Worm (Caenorhabditis elegans): ENCODE measurements around the gene K06A4.2.

Gene K06A4.2

ce11 chrV:9485508-9485907 lies 1.5 kb downstream of the K06A4.2 start:
- TF ChIP-seq fax-1 (tag; optimal IDR thresholded peaks at IDR 0.05): no peak
- no peak for TF ChIP-seq nfya-1 (tag; optimal IDR thresholded peaks at IDR 0.05)
- TF ChIP-seq elt-4 (tag; optimal IDR thresholded peaks at IDR 0.05): no peak
- no peak for TF ChIP-seq che-1 (tag; optimal IDR thresholded peaks at IDR 0.05)
- no peak for TF ChIP-seq ceh-45 (GFP tag; IDR thresholded peaks at IDR 0.05)
- no peak for TF ChIP-seq lin-11 (tag; optimal IDR thresholded peaks at IDR 0.05)
- TF ChIP-seq nhr-232 (tag; optimal IDR thresholded peaks at IDR 0.05): no peak
- TF ChIP-seq tbx-7 (tag; optimal IDR thresholded peaks at IDR 0.05): no peak
- no peak for TF ChIP-seq pat-9 (tag; optimal IDR thresholded peaks at IDR 0.05)
- TF ChIP-seq hlh-15 (tag; optimal IDR thresholded peaks at IDR 0.05): no peak
- no peak for TF ChIP-seq ceh-14 (tag; optimal IDR thresholded peaks at IDR 0.05)
- no peak for TF ChIP-seq C38D4.7 (GFP tag; optimal IDR thresholded peaks at IDR 0.05)
- TF ChIP-seq ceh-22 (tag; optimal IDR thresholded peaks at IDR 0.05): no peak
- TF ChIP-seq gmeb-2 (tag; optimal IDR thresholded peaks at IDR 0.05): no peak

ce11 chrV:9489411-9489810 lies 5.4 kb downstream of the K06A4.2 start, which contains the start of gene K06A4.10:
Gene K06A4.10, minus strand, starts transcription at chrV:9489800.
- TF ChIP-seq ceh-22 (tag; optimal IDR thresholded peaks at IDR 0.05): no peak

- TF ChIP-seq elt-2 (tag; optimal IDR thresholded peaks at IDR 0.05): peak; percentile 37
- TF ChIP-seq mec-3 (tag; optimal IDR thresholded peaks at IDR 0.05; ENCODE audit: borderline replicate concordance): no peak
These were observed 7.6 kb downstream of the K06A4.2 start, which contains the start of gene K06A4.7 for ce11 chrV:9491440-9492160. Gene K06A4.7, minus strand, starts transcription at chrV:9491490.

ce11 chrV:9492460-9492859 lies 8.5 kb downstream of the K06A4.2 start:
- TF ChIP-seq ceh-34 (tag; optimal IDR thresholded peaks at IDR 0.05): no peak

- TF ChIP-seq ttx-3 (tag; optimal IDR thresholded peaks at IDR 0.05) (no peak), odd-2 (tag; optimal IDR thresholded peaks at IDR 0.05) (no peak), pha-4 (tag; optimal IDR thresholded peaks at IDR 0.05) (no peak), unc-55 (GFP tag; optimal IDR thresholded peaks at IDR 0.05) (no peak), elt-4 (tag; optimal IDR thresholded peaks at IDR 0.05) (no peak), dve-1 (tag; optimal IDR thresholded peaks at IDR 0.05) (no peak), che-1 (tag; optimal IDR thresholded peaks at IDR 0.05) (no peak), sox-2 (GFP tag; IDR thresholded peaks at IDR 0.05) (no peak), ceh-9 (tag; optimal IDR thresholded peaks at IDR 0.05) (no peak)
These were observed 12.7 kb downstream of the K06A4.2 start, which contains the start of gene gsnl-1 for ce11 chrV:9496742-9497141. Gene gsnl-1, plus strand, starts transcription at chrV:9497042.

ce11 chrV:9499295-9499694 lies 15.3 kb downstream of the K06A4.2 start:
- TF ChIP-seq sox-2 (GFP tag; IDR thresholded peaks at IDR 0.05): no peak
- TF ChIP-seq sox-4 (tag; optimal IDR thresholded peaks at IDR 0.05): no peak
- TF ChIP-seq F13H6.1 (tag; optimal IDR thresholded peaks at IDR 0.05): no peak
- no peak for TF ChIP-seq unc-3 (GFP tag; conservative IDR thresholded peaks at IDR 0.05)
- TF ChIP-seq unc-3 (tag; optimal IDR thresholded peaks at IDR 0.05): no peak
- no peak for TF ChIP-seq pqm-1 (tag; optimal IDR thresholded peaks at IDR 0.05)
- no peak for TF ChIP-seq dmd-4 (tag; optimal IDR thresholded peaks at IDR 0.05; ENCODE audit: borderline replicate concordance)
- TF ChIP-seq ama-1 (optimal IDR thresholded peaks at IDR 0.05): no peak
